Fruit fly (Drosophila melanogaster): ENCODE data around the gene CG43354.
A peak's percentile ranks its signal among the peaks of the same experiment; 100 is the strongest.

CG43354 gene

DNA sequence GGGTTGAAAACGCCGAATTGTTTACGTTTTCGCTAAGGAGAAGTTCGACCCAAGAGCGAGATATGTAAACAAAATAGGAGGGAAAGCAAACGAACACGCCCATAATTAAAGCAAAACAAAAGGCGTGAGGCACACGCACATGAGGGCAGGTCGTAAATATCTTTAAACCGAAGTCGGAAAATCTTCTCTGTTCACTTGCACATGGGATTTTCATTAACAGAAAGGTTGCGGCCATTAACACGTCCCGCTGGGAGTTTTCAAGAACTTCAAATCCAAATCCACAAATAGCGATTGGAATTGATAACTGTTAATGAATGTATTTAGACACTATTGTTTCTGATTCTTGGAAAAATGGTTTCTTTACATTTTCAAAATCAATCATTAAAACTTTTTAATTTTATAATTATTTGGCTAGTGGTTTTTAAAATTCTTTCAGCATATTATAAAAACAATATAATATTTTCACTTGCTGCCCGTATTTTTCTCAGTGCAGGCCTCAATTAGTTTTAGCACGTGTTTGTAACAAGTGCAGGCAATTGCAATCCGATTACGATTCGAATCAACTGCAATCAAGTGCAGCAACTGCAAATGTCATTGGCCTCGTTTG is 24.7 kb upstream of the CG43354 start:
- TF ChIP-seq Dll (optimal IDR thresholded peaks at IDR 0.05) (no peak), usp (GFP tag; optimal IDR thresholded peaks at IDR 0.05) (no peak), CG8478 (optimal IDR thresholded peaks at IDR 0.05) (no peak), EcR (GFP tag; optimal IDR thresholded peaks at IDR 0.05) (no peak)

DNA sequence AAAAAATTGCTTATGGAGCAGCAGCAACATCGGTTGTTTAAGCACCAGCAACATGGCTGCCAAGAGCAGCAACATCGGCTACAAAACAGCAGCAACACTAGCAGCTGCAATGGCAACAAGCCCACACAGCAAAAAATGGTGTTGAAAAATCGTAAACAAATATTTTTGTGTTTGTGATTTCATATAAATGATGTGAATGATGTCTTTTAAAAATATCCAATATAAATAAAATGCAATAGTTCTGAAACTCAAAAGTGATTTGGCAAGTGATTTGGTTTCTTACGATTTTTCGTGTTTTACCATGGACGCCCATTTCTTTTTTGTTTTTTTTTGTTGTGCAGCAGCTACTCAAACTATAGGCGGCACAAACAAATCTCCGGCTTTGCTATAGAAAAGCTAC is 22.4 kb upstream of the CG43354 start:
- TF ChIP-seq psq (optimal IDR thresholded peaks at IDR 0.05) (no peak), EcR (GFP tag; optimal IDR thresholded peaks at IDR 0.05) (no peak), usp (GFP tag; optimal IDR thresholded peaks at IDR 0.05) (no peak), pan (optimal IDR thresholded peaks at IDR 0.05) (no peak), CG8478 (optimal IDR thresholded peaks at IDR 0.05) (no peak), Dll (optimal IDR thresholded peaks at IDR 0.05) (no peak)

- no peak for TF ChIP-seq pan (optimal IDR thresholded peaks at IDR 0.05)
- TF ChIP-seq Dll (optimal IDR thresholded peaks at IDR 0.05), result no peak
- no peak for TF ChIP-seq usp (GFP tag; optimal IDR thresholded peaks at IDR 0.05)
These were observed 19.5 kb upstream of the CG43354 start for dm6 chr2L:18328737-18329136.

dm6 chr2L:18327592-18328078 is 18.4 kb upstream of the CG43354 start:
- TF ChIP-seq usp (GFP tag; optimal IDR thresholded peaks at IDR 0.05) (no peak), EcR (GFP tag; optimal IDR thresholded peaks at IDR 0.05) (no peak), Dll (optimal IDR thresholded peaks at IDR 0.05) (no peak), psq (optimal IDR thresholded peaks at IDR 0.05) (no peak), pan (optimal IDR thresholded peaks at IDR 0.05) (no peak), CG8478 (optimal IDR thresholded peaks at IDR 0.05) (no peak)

dm6 chr2L:18327007-18327406 is 17.8 kb upstream of the CG43354 start:
- no peak for TF ChIP-seq Dll (optimal IDR thresholded peaks at IDR 0.05)
- TF ChIP-seq EcR (GFP tag; optimal IDR thresholded peaks at IDR 0.05), result no peak
- no peak for TF ChIP-seq usp (GFP tag; optimal IDR thresholded peaks at IDR 0.05)
- TF ChIP-seq CG8478 (optimal IDR thresholded peaks at IDR 0.05), result no peak
- no peak for TF ChIP-seq psq (optimal IDR thresholded peaks at IDR 0.05)
- TF ChIP-seq pan (optimal IDR thresholded peaks at IDR 0.05), result no peak

dm6 chr2L:18325120-18325581 is 15.9 kb upstream of the CG43354 start:
- TF ChIP-seq psq (optimal IDR thresholded peaks at IDR 0.05), result no peak
- no peak for TF ChIP-seq Dll (optimal IDR thresholded peaks at IDR 0.05)
- no peak for TF ChIP-seq CG8478 (optimal IDR thresholded peaks at IDR 0.05)
- TF ChIP-seq EcR (GFP tag; optimal IDR thresholded peaks at IDR 0.05), result no peak
- TF ChIP-seq usp (GFP tag; optimal IDR thresholded peaks at IDR 0.05), result no peak
- no peak for TF ChIP-seq pan (optimal IDR thresholded peaks at IDR 0.05)

DNA sequence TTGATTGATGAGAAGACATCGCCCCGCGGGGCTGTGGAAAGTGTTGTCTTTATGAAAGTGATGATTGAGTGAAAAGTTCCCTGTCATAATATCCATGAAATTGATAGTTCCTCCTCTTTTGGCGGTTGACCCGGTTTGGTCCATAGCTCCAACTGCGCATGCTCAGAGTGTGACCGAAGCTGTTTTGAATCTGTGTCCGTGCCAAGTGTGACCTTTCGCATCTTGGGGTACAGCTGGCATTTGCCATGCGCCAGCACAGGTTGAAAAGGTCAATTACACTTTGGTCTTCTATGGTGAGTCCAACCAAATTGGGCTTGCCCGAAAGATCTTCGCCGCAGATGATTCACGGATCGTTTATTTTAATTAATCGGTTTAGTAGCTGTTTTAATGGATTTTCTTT is 11.7 kb upstream of the CG43354 start:
- TF ChIP-seq psq (optimal IDR thresholded peaks at IDR 0.05) (no peak), EcR (GFP tag; optimal IDR thresholded peaks at IDR 0.05) (no peak), pan (optimal IDR thresholded peaks at IDR 0.05) (no peak), Dll (optimal IDR thresholded peaks at IDR 0.05) (no peak), CG8478 (optimal IDR thresholded peaks at IDR 0.05) (no peak), usp (GFP tag; optimal IDR thresholded peaks at IDR 0.05) (no peak)

DNA sequence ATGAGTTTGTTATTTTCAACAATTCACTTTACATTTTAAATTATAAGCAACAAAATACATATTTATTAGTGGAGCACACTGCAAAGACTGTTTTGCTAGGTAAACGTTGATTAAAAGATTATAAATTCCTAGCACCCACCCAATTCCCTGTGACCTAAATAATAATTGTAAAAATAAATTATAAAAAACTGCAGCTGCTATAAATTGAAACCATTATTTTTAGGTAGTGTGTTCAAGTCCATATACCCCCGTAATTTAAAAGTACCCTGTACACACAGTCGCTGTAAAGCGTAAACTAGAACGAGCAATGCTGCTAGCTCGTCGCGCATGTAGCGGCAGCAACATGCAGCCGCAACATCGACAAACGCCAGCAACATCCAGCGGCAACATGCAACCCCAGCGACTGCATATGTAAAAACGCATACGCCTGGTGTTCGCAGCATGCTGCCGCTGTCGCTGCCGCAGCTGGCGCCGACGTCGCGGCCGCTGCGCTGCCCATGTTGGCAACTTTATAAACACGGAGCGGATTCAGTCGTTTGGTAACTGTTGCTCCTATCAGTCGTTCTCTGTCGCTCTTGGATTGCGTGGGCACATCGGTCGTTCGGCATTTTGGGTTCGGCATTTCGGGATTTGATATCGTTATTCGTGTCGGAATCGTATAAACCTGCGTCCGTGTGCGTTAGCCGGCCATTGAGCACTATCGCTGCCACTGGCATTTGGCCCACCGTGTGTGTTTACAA is 10.5 kb upstream of the CG43354 start, which contains the start of gene Fas3:
Fas3 (plus strand) TSS at position 526 of the 740 bp plus-strand sequence.
- TF ChIP-seq pan (optimal IDR thresholded peaks at IDR 0.05), result no peak
- TF ChIP-seq Dll (optimal IDR thresholded peaks at IDR 0.05), result peak; percentile 1
- TF ChIP-seq psq (optimal IDR thresholded peaks at IDR 0.05), result no peak
- no peak for TF ChIP-seq CG8478 (optimal IDR thresholded peaks at IDR 0.05)

- TF ChIP-seq Dll (optimal IDR thresholded peaks at IDR 0.05), result no peak
- no peak for TF ChIP-seq pan (optimal IDR thresholded peaks at IDR 0.05)
- no peak for TF ChIP-seq CG8478 (optimal IDR thresholded peaks at IDR 0.05)
- no peak for TF ChIP-seq usp (GFP tag; optimal IDR thresholded peaks at IDR 0.05)
These were observed 6.2 kb upstream of the CG43354 start for dm6 chr2L:18315454-18315853.

dm6 chr2L:18313922-18314712 is 4.9 kb upstream of the CG43354 start:
- no peak for TF ChIP-seq usp (GFP tag; optimal IDR thresholded peaks at IDR 0.05)
- no peak for TF ChIP-seq Dll (optimal IDR thresholded peaks at IDR 0.05)
- no peak for TF ChIP-seq CG8478 (optimal IDR thresholded peaks at IDR 0.05)
- TF ChIP-seq pan (optimal IDR thresholded peaks at IDR 0.05), result no peak
- no peak for TF ChIP-seq EcR (GFP tag; optimal IDR thresholded peaks at IDR 0.05)
- no peak for TF ChIP-seq psq (optimal IDR thresholded peaks at IDR 0.05)

dm6 chr2L:18312309-18312708 is 3.1 kb upstream of the CG43354 start:
- TF ChIP-seq usp (GFP tag; optimal IDR thresholded peaks at IDR 0.05), result no peak
- TF ChIP-seq pan (optimal IDR thresholded peaks at IDR 0.05), result no peak
- no peak for TF ChIP-seq CG8478 (optimal IDR thresholded peaks at IDR 0.05)
- no peak for TF ChIP-seq psq (optimal IDR thresholded peaks at IDR 0.05)
- TF ChIP-seq EcR (GFP tag; optimal IDR thresholded peaks at IDR 0.05), result no peak
- no peak for TF ChIP-seq Dll (optimal IDR thresholded peaks at IDR 0.05)

Measured in whole organism.